Fruit fly (Drosophila melanogaster) whole organism, prepupa: ENCODE data around the gene CG43965.

ENCODE experiments used
- CG7368 ChIP-seq: fragments of 200-800 bp; sonication (Bioruptor generic); optimal IDR thresholded peaks from 3 replicates; lab custom pipeline; 2016; ENCODE audit warnings: missing biosample characterization, missing genetic modification characterization
- Eip75B ChIP-seq: fragments of 200-800 bp; sonication (Bioruptor generic); optimal IDR thresholded peaks from 3 replicates; lab custom pipeline; 2016; ENCODE audit warnings: missing biosample characterization, missing genetic modification characterization

DNA sequence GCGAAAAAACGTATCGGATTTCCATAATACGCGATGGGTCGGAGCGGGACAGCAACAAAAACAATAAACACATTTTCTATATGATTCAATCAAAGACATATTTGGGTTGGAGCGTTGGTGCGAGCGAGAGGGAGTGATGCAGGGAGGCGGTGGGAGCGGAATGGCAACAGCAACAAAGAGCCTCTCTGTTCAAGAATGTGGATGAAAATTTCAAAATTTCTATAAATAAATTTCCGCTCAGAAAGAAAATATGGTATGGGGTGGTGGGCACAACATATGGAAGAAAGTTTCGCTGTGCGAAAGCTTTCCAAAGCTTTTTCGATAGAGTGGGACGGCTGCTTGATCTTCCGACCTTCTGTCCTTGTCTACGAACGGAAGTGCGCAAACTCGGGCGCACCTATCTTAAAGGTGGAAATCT, 15.5 kb upstream of the CG43965 start:
- TF ChIP-seq Eip75B (GFP tag; lab: Kevin White, UChicago): no peak
- TF ChIP-seq CG7368 (GFP tag; lab: Kevin White, UChicago): no peak
